Fruit fly (Drosophila melanogaster) whole organism, embryonic: ENCODE results near the gene cype.
A peak's percentile ranks its signal among the peaks of the same experiment; 100 is the strongest.

ENCODE experiments used
- Ada2b ChIP-seq: fragments of 200-800 bp; sonication (Bioruptor generic); IDR thresholded peaks from 2 replicates; pipeline ENCODE4 v1.3.6; 2022; ENCODE audit warnings: missing biosample characterization, missing genetic modification characterization
- Antp ChIP-seq: fragments of 200-800 bp; sonication (Bioruptor generic); optimal IDR thresholded peaks from 3 replicates; lab custom pipeline; 2016; ENCODE audit warnings: missing biosample characterization, missing genetic modification characterization
- B-H2 ChIP-seq: fragments of 200-800 bp; sonication (Bioruptor generic); optimal IDR thresholded peaks from 2 replicates; lab custom pipeline; 2018; ENCODE audit warnings: missing biosample characterization, mild to moderate bottlenecking, missing genetic modification characterization
- BtbVII ChIP-seq: fragments of 200-800 bp; sonication (Bioruptor generic); optimal IDR thresholded peaks from 3 replicates; lab custom pipeline; 2017; ENCODE audit warnings: missing biosample characterization, mild to moderate bottlenecking, missing genetic modification characterization
- C15 ChIP-seq: fragments of 200-800 bp; sonication (Bioruptor generic); IDR thresholded peaks from 3 replicates; pipeline ENCODE4 v1.3.6; 2022; ENCODE audit warnings: missing biosample characterization, missing genetic modification characterization
- CG10366 ChIP-seq: fragments of 200-800 bp; sonication (Bioruptor generic); IDR thresholded peaks from 2 replicates; pipeline ENCODE4 v1.3.6; 2022; ENCODE audit warnings: missing biosample characterization, missing genetic modification characterization
- CG11085 ChIP-seq: fragments of 200-800 bp; sonication (Bioruptor generic); IDR thresholded peaks from 2 replicates; pipeline ENCODE4 v1.3.6; 2022; ENCODE audit warnings: missing biosample characterization, missing genetic modification characterization
- CG11398 ChIP-seq: fragments of 200-800 bp; sonication (Bioruptor generic); optimal IDR thresholded peaks from 2 replicates; lab custom pipeline; 2016; ENCODE audit warnings: missing biosample characterization, missing genetic modification characterization
- CG12071 ChIP-seq: fragments of 200-800 bp; sonication (Bioruptor generic); optimal IDR thresholded peaks from 3 replicates; lab custom pipeline; 2018; ENCODE audit warnings: missing biosample characterization, mild to moderate bottlenecking, missing genetic modification characterization
- CG12155 ChIP-seq: fragments of 200-800 bp; sonication (Bioruptor generic); optimal IDR thresholded peaks from 3 replicates; lab custom pipeline; 2016; ENCODE audit warnings: missing biosample characterization, missing genetic modification characterization
- CG13287 ChIP-seq: fragments of 200-800 bp; sonication (Bioruptor generic); IDR thresholded peaks from 2 replicates; pipeline ENCODE4 v1.3.6; 2022; ENCODE audit warnings: missing biosample characterization, missing genetic modification characterization; ENCODE audit not compliant: partially characterized antibody
- CG13296 ChIP-seq: fragments of 200-800 bp; sonication (Bioruptor generic); optimal IDR thresholded peaks from 3 replicates; lab custom pipeline; 2018; ENCODE audit warnings: missing biosample characterization, mild to moderate bottlenecking, missing genetic modification characterization
- CG13775 ChIP-seq: fragments of 200-800 bp; sonication (Bioruptor generic); optimal IDR thresholded peaks from 3 replicates; lab custom pipeline; 2017; ENCODE audit warnings: missing biosample characterization, mild to moderate bottlenecking, missing genetic modification characterization
- CG17568 ChIP-seq: fragments of 200-800 bp; sonication (Bioruptor generic); optimal IDR thresholded peaks from 2 replicates; lab custom pipeline; 2018; ENCODE audit warnings: missing biosample characterization, mild to moderate bottlenecking, missing genetic modification characterization, moderate library complexity
- CG17829 ChIP-seq: fragments of 200-800 bp; optimal IDR thresholded peaks from 2 replicates; lab custom pipeline; 2019; ENCODE audit warnings: missing biosample characterization, mild to moderate bottlenecking, missing genetic modification characterization, moderate library complexity
- CG18619 ChIP-seq: fragments of 200-800 bp; sonication (Bioruptor generic); optimal IDR thresholded peaks from 3 replicates; lab custom pipeline; 2017; ENCODE audit warnings: missing biosample characterization, mild to moderate bottlenecking, missing genetic modification characterization
- CG30403 ChIP-seq: fragments of 200-800 bp; sonication (Bioruptor generic); optimal IDR thresholded peaks from 3 replicates; lab custom pipeline; 2016; ENCODE audit warnings: missing biosample characterization, missing genetic modification characterization
- CG3281 ChIP-seq: fragments of 200-800 bp; sonication (Bioruptor generic); optimal IDR thresholded peaks from 3 replicates; lab custom pipeline; 2017; ENCODE audit warnings: missing biosample characterization, mild to moderate bottlenecking, missing genetic modification characterization
- CG34224 ChIP-seq: fragments of 200-800 bp; sonication (Bioruptor generic); IDR thresholded peaks from 3 replicates; pipeline ENCODE4 v1.3.6; 2022; ENCODE audit warnings: missing biosample characterization, missing genetic modification characterization; ENCODE audit not compliant: partially characterized antibody
- CG34376 ChIP-seq: fragments of 200-800 bp; sonication (Bioruptor generic); optimal IDR thresholded peaks from 2 replicates; lab custom pipeline; 2018; ENCODE audit warnings: missing biosample characterization, mild to moderate bottlenecking, missing genetic modification characterization
- CG5953 ChIP-seq: fragments of 200-800 bp; sonication (Bioruptor generic); IDR thresholded peaks from 2 replicates; pipeline ENCODE4 v1.3.6; 2022; ENCODE audit warnings: missing biosample characterization, missing genetic modification characterization
- CG6683 ChIP-seq: fragments of 200-800 bp; sonication (Bioruptor generic); optimal IDR thresholded peaks from 2 replicates; lab custom pipeline; 2017; ENCODE audit warnings: missing biosample characterization, mild to moderate bottlenecking, missing genetic modification characterization, missing genetic modification reagents
- CG6854 ChIP-seq: fragments of 200-800 bp; sonication (Bioruptor generic); optimal IDR thresholded peaks from 3 replicates; lab custom pipeline; 2017; ENCODE audit warnings: missing biosample characterization, mild to moderate bottlenecking, missing genetic modification characterization
- CG8924 ChIP-seq: fragments of 200-800 bp; optimal IDR thresholded peaks from 3 replicates; lab custom pipeline; 2019; ENCODE audit warnings: missing biosample characterization, mild to moderate bottlenecking, missing genetic modification characterization, moderate library complexity
- Chrac-16 ChIP-seq: fragments of 200-800 bp; sonication (Bioruptor generic); optimal IDR thresholded peaks from 3 replicates; lab custom pipeline; 2016; ENCODE audit warnings: missing biosample characterization, missing genetic modification characterization
- Dbx ChIP-seq: fragments of 200-800 bp; sonication (Bioruptor generic); IDR thresholded peaks from 3 replicates; pipeline ENCODE4 v1.3.6; 2022; ENCODE audit warnings: missing biosample characterization, missing genetic modification characterization
- E2f1 ChIP-seq: fragments of 200-800 bp; sonication (Bioruptor generic); IDR thresholded peaks from 2 replicates; pipeline ENCODE4 v1.3.6; 2022; ENCODE audit warnings: missing biosample characterization, missing genetic modification characterization
- HLH4C ChIP-seq: fragments of 200-800 bp; sonication (Bioruptor generic); IDR thresholded peaks from 3 replicates; pipeline ENCODE4 v1.3.6; 2022; ENCODE audit warnings: missing biosample characterization, missing genetic modification characterization; ENCODE audit not compliant: partially characterized antibody
- Myb ChIP-seq: fragments of 200-800 bp; sonication (Bioruptor generic); optimal IDR thresholded peaks from 2 replicates; lab custom pipeline; 2016; ENCODE audit warnings: missing biosample characterization, missing genetic modification characterization
- NC2β ChIP-seq: fragments of 200-800 bp; sonication (Bioruptor generic); optimal IDR thresholded peaks from 2 replicates; lab custom pipeline; 2016; ENCODE audit warnings: missing biosample characterization, missing genetic modification characterization
- Sox100B ChIP-seq: fragments of 200-800 bp; sonication (Bioruptor generic); optimal IDR thresholded peaks from 3 replicates; lab custom pipeline; 2018; ENCODE audit warnings: missing biosample characterization, mild to moderate bottlenecking, missing genetic modification characterization
- Sry-δ ChIP-seq: fragments of 200-800 bp; sonication (Bioruptor generic); optimal IDR thresholded peaks from 2 replicates; lab custom pipeline; 2016; ENCODE audit warnings: missing biosample characterization, missing genetic modification characterization
- Ssrp ChIP-seq: fragments of 200-800 bp; sonication (Bioruptor generic); optimal IDR thresholded peaks from 2 replicates; lab custom pipeline; 2018; ENCODE audit warnings: missing biosample characterization, mild to moderate bottlenecking, missing genetic modification characterization, moderate library complexity
- TFAM ChIP-seq: fragments of 200-800 bp; sonication (Bioruptor generic); optimal IDR thresholded peaks from 2 replicates; lab custom pipeline; 2017; ENCODE audit warnings: missing biosample characterization, missing genetic modification characterization, inconsistent platforms
- YL-1 ChIP-seq: fragments of 200-800 bp; sonication (Bioruptor generic); optimal IDR thresholded peaks from 3 replicates; lab custom pipeline; 2017; ENCODE audit warnings: missing biosample characterization, mild to moderate bottlenecking, missing genetic modification characterization
- amos ChIP-seq: fragments of 200-800 bp; sonication (Bioruptor generic); IDR thresholded peaks from 2 replicates; pipeline ENCODE4 v1.3.6; 2022; ENCODE audit warnings: missing biosample characterization, missing genetic modification characterization; ENCODE audit not compliant: partially characterized antibody
- bigmax ChIP-seq: fragments of 200-800 bp; sonication (Bioruptor generic); optimal IDR thresholded peaks from 2 replicates; lab custom pipeline; 2018; ENCODE audit warnings: missing biosample characterization, mild to moderate bottlenecking, missing genetic modification characterization
- emc ChIP-seq: fragments of 200-800 bp; sonication (Bioruptor generic); optimal IDR thresholded peaks from 2 replicates; lab custom pipeline; 2016; ENCODE audit warnings: missing biosample characterization, missing genetic modification characterization
- ham ChIP-seq: fragments of 200-800 bp; sonication (Bioruptor generic); IDR thresholded peaks from 2 replicates; pipeline ENCODE4 v1.3.6; 2022; ENCODE audit warnings: missing biosample characterization, missing genetic modification characterization
- ind ChIP-seq: fragments of 200-800 bp; sonication (Bioruptor generic); optimal IDR thresholded peaks from 3 replicates; lab custom pipeline; 2016; ENCODE audit warnings: missing biosample characterization, missing genetic modification characterization
- knrl ChIP-seq: fragments of 200-800 bp; sonication (Bioruptor generic); IDR thresholded peaks from 3 replicates; pipeline ENCODE4 v1.3.6; 2022; ENCODE audit warnings: missing biosample characterization, missing genetic modification characterization; ENCODE audit not compliant: partially characterized antibody
- prd ChIP-seq, 3 experiments: fragments of >200 bp in 2 of 3; fragments of 200-800 bp in 1 of 3; sonication (Bioruptor generic) in 1 of 3; optimal IDR thresholded peaks in 2 of 3; IDR thresholded peaks in 1 of 3; 2 replicates in 2 of 3; 3 replicates in 1 of 3; pipeline versions ENCODE4 v1.3.6 to Lab custom; 2017 to 2022; ENCODE audit warnings: missing biosample characterization in 1 of 3, missing genetic modification characterization in 1 of 3
- pum ChIP-seq: fragments of 200-800 bp; sonication (Bioruptor generic); optimal IDR thresholded peaks from 2 replicates; lab custom pipeline; 2016; ENCODE audit warnings: missing biosample characterization, missing genetic modification characterization
- slou ChIP-seq: fragments of 200-800 bp; sonication (Bioruptor generic); optimal IDR thresholded peaks from 3 replicates; lab custom pipeline; 2016; ENCODE audit warnings: missing biosample characterization, missing genetic modification characterization
- trh ChIP-seq: fragments of 200-800 bp; sonication (Bioruptor generic); optimal IDR thresholded peaks from 2 replicates; lab custom pipeline; 2016; ENCODE audit warnings: missing biosample characterization, missing genetic modification characterization
- tup ChIP-seq: fragments of 200-800 bp; sonication (Bioruptor generic); optimal IDR thresholded peaks from 2 replicates; lab custom pipeline; 2016; ENCODE audit warnings: missing biosample characterization, mild to moderate bottlenecking, missing genetic modification characterization, moderate library complexity
- unpg ChIP-seq: fragments of 200-800 bp; sonication (Bioruptor generic); optimal IDR thresholded peaks from 3 replicates; lab custom pipeline; 2018; ENCODE audit warnings: missing biosample characterization, mild to moderate bottlenecking, missing genetic modification characterization, moderate library complexity
- zen2 ChIP-seq: fragments of 200-800 bp; sonication (Bioruptor generic); IDR thresholded peaks from 3 replicates; pipeline ENCODE4 v1.3.6; 2022; ENCODE audit warnings: missing biosample characterization, missing genetic modification characterization; ENCODE audit not compliant: partially characterized antibody

cype gene

DNA sequence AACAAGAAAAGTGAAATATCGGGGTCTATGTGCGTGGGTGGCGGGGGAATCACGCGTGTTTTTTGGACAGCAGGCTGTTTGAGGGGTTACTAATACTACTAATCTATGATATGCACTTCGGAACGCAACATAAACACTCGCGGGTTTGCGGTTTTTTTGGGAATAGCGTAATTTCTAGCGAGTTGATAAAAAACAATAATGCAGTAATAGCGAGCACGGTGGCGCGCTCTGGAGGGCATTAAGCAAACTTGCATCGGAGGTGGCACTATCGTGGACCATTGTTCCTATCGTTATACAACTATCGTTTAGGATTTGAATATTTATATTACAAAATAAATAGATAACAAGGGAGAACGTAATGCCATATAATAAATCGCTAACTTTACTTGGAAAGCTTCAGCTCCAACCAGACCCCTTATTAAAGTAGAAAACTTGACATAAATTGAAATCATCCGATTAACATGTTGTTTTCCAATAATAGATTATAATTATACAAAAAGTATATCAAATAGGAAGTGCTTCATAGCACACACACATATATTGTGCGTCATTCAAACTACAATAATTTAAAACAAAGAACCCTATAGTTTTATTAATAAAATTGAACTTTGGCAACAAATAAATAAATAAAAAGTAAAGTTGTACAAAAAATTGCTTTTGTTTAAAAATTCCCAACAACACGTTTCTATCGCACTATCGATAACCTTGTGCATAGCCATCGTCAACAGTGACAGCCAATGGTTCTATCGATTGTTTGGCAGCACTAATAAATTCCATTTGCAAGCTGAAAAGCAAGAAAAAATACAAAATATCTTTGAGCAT, 48.5 kb upstream of the cype start, which contains the start of the genes Nin and Bub1 (continued):
- TF ChIP-seq E2f1 (GFP tag; lab: Robert Waterston, UW): peak; percentile 36; the same call in 1 of the 2 replicates
- TF ChIP-seq CG30403 (GFP tag; lab: Kevin White, UChicago): peak; percentile 62
- peak; percentile 81 for TF ChIP-seq Sry-δ (GFP tag; lab: Kevin White, UChicago)
- peak; percentile 8 for TF ChIP-seq Ssrp (tag; lab: Kevin White, UChicago)
- TF ChIP-seq zen2 (GFP tag; lab: Robert Waterston, UW): peak; percentile 51; the same call in 2 of the 3 replicates
- TF ChIP-seq CG6683: no peak
- no peak for TF ChIP-seq NC2β (GFP tag; lab: Kevin White, UChicago)
- TF ChIP-seq BtbVII (GFP tag; lab: Kevin White, UChicago): no peak
- peak; percentile 8 for TF ChIP-seq Antp
- no peak for TF ChIP-seq C15 (GFP tag; lab: Robert Waterston, UW)
- TF ChIP-seq CG18619 (GFP tag; lab: Kevin White, UChicago): peak; percentile 40
- TF ChIP-seq tup (GFP tag; lab: Kevin White, UChicago): no peak
- TF ChIP-seq Dbx (GFP tag; lab: Robert Waterston, UW): peak; percentile 71
- TF ChIP-seq CG3281 (GFP tag; lab: Kevin White, UChicago): no peak
- no peak for TF ChIP-seq ham
- TF ChIP-seq CG13775 (GFP tag; lab: Kevin White, UChicago): peak; percentile 37
- peak; percentile 59 for TF ChIP-seq CG34224 (GFP tag; lab: Robert Waterston, UW)
- no peak for TF ChIP-seq CG11398
- no peak for TF ChIP-seq pum (GFP tag; lab: Kevin White, UChicago)
- no peak for TF ChIP-seq CG5953 (GFP tag; lab: Robert Waterston, UW)
- TF ChIP-seq B-H2 (GFP tag; lab: Kevin White, UChicago): no peak
- no peak for TF ChIP-seq TFAM (GFP tag; lab: Kevin White, UChicago)
- TF ChIP-seq CG13296 (GFP tag; lab: Kevin White, UChicago): no peak
- peak; percentile 78 for TF ChIP-seq CG12155 (GFP tag; lab: Kevin White, UChicago)
- TF ChIP-seq slou (GFP tag; lab: Kevin White, UChicago): peak; percentile 8
- TF ChIP-seq unpg (GFP tag; lab: Kevin White, UChicago): no peak
- no peak for TF ChIP-seq emc (GFP tag; lab: Kevin White, UChicago)
- peak; percentile 95 for TF ChIP-seq amos
- peak; percentile 16 for TF ChIP-seq Myb (GFP tag; lab: Kevin White, UChicago)
- no peak for TF ChIP-seq CG34376 (GFP tag; lab: Kevin White, UChicago)
- TF ChIP-seq ind (GFP tag; lab: Kevin White, UChicago): peak; percentile 35
- TF ChIP-seq trh (GFP tag; lab: Kevin White, UChicago): no peak
- peak; percentile 90 for TF ChIP-seq knrl (GFP tag; lab: Robert Waterston, UW)
- TF ChIP-seq CG12071: no peak
- TF ChIP-seq CG8924 (tag; lab: Kevin White, UChicago): peak; percentile 27
- peak; percentile 14 for TF ChIP-seq Chrac-16 (GFP tag; lab: Kevin White, UChicago)
- peak; percentile 81 for TF ChIP-seq CG13287 (GFP tag; lab: Robert Waterston, UW)
- TF ChIP-seq CG6854 (GFP tag; lab: Kevin White, UChicago): no peak
- 0 out of 2 replicates have a peak, but pooled peaks have one; percentile 20 for TF ChIP-seq CG11085 (GFP tag; lab: Robert Waterston, UW)
- no peak for TF ChIP-seq Ada2b (GFP tag; lab: Robert Waterston, UW)
- TF ChIP-seq bigmax (GFP tag; lab: Kevin White, UChicago): no peak
- TF ChIP-seq CG17568 (GFP tag; lab: Kevin White, UChicago): no peak
- no peak for TF ChIP-seq prd (optimal IDR thresholded peaks at IDR 0.05; lab: Kevin White, UChicago)
- peak; percentile 49; the same call in 1 of the 3 replicates for TF ChIP-seq prd (GFP tag; IDR thresholded peaks at IDR 0.05; lab: Robert Waterston, UW)
- TF ChIP-seq Sox100B (GFP tag; lab: Kevin White, UChicago): no peak
- TF ChIP-seq YL-1 (GFP tag; lab: Kevin White, UChicago): no peak
- peak; percentile 76 for TF ChIP-seq HLH4C
- peak; percentile 34 for TF ChIP-seq CG17829 (tag; lab: Kevin White, UChicago)
- TF ChIP-seq CG10366 (GFP tag; lab: Robert Waterston, UW): no peak; the same call in 1 of the 2 replicates
